Fruit fly (Drosophila melanogaster): ENCODE data around the gene CG17145.

DNA sequence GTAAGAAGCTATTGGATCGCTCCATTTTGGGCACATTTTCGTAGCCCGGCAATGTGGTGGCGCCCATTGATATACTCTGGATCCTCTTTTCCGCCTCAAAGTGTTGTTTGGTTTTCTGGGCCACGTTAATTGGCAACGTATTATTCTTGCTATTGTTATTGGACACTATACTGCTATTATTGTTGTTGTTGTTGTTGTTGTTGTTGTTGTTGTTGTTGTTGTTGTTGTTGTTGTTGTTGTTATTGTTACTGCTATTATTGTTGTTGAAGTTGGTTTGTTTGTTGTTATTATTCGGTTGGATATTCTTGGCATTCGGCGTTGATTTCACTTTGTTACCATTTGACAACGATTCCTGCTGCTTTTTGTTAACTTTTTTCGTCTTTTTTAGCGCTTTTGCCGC, 29.8 kb upstream of the CG17145 start:
- TF ChIP-seq Pif1A (GFP tag; optimal IDR thresholded peaks at IDR 0.05) (no peak), gl (tag; optimal IDR thresholded peaks at IDR 0.05) (no peak), Snoo (tag; optimal IDR thresholded peaks at IDR 0.05) (no peak), CG34367 (tag; optimal IDR thresholded peaks at IDR 0.05) (no peak), CG4496 (GFP tag; IDR thresholded peaks at IDR 0.05) (no peak), CG13204 (GFP tag; optimal IDR thresholded peaks at IDR 0.05) (no peak), CG12605 (GFP tag; IDR thresholded peaks at IDR 0.05) (no peak), CG10348 (GFP tag; IDR thresholded peaks at IDR 0.05) (no peak), Pif1B (GFP tag; optimal IDR thresholded peaks at IDR 0.05) (no peak), CG15710 (tag; optimal IDR thresholded peaks at IDR 0.05) (no peak), Ets98B (GFP tag; IDR thresholded peaks at IDR 0.05) (no peak), CG32121 (GFP tag; IDR thresholded peaks at IDR 0.05) (no peak), CG14655 (GFP tag; optimal IDR thresholded peaks at IDR 0.05) (no peak)

All from whole organism, pupa.